Worm (Caenorhabditis elegans): Measurements from ENCODE around the gene dmd-3.

- peak; percentile 23 for TF ChIP-seq nhr-11 (tag; optimal IDR thresholded peaks at IDR 0.05)
- no peak for TF ChIP-seq tbx-2 (tag; optimal IDR thresholded peaks at IDR 0.05)
- TF ChIP-seq unc-62 (GFP tag; optimal IDR thresholded peaks at IDR 0.05): peak; percentile 35
- peak; percentile 48 for TF ChIP-seq nhr-23 (tag; optimal IDR thresholded peaks at IDR 0.05)
- no peak for TF ChIP-seq ZK546.5 (tag; optimal IDR thresholded peaks at IDR 0.05)
- TF ChIP-seq skn-1 (tag; optimal IDR thresholded peaks at IDR 0.05): peak; percentile 37
- TF ChIP-seq pha-4 (tag; optimal IDR thresholded peaks at IDR 0.05): peak; percentile 76
- TF ChIP-seq nhr-12 (tag; optimal IDR thresholded peaks at IDR 0.05): no peak
- peak; percentile 3 for TF ChIP-seq snpc-4 (tag; optimal IDR thresholded peaks at IDR 0.05)
- TF ChIP-seq ceh-82 (tag; optimal IDR thresholded peaks at IDR 0.05): no peak
- peak; percentile 20 for TF ChIP-seq nhr-25 (tag; optimal IDR thresholded peaks at IDR 0.05)
Measured at ce11 chrV:19622440-19622914, 32.6 kb downstream of the dmd-3 start, which contains the start of gene Y43F8C.3.
